Fruit fly (Drosophila melanogaster) whole organism, larva: ENCODE data around the gene CG7912.

Experiments used
- noc ChIP-seq: fragments of 200-800 bp; sonication (Bioruptor generic); optimal IDR thresholded peaks from 3 replicates; lab custom pipeline; 2019; ENCODE audit warnings: missing biosample characterization, mild to moderate bottlenecking, missing genetic modification characterization, moderate library complexity

The CG7912 gene

dm6 chr3R:30036609-30037008 is 27.6 kb upstream of the CG7912 start, which contains the start of gene ZIPIC:
ZIPIC (minus strand) TSS chr3R:30036870.
- TF ChIP-seq noc = no peak

dm6 chr3R:30032281-30032680 is 23.3 kb upstream of the CG7912 start:
- no peak for TF ChIP-seq noc

dm6 chr3R:30030061-30030460 is 21.1 kb upstream of the CG7912 start:
- TF ChIP-seq noc = no peak

dm6 chr3R:30023445-30023844 is 14.5 kb upstream of the CG7912 start:
- TF ChIP-seq noc = no peak

dm6 chr3R:30022452-30023028 is 13.6 kb upstream of the CG7912 start, which contains the start of the genes RpS28a and Axn:
RpS28a (minus strand) TSS chr3R:30022648.
Axn (plus strand) TSS chr3R:30022842.
- TF ChIP-seq noc = no peak

- no peak for TF ChIP-seq noc
Observed at dm6 chr3R:30021559-30022451, 12.8 kb upstream of the CG7912 start, which contains the start of gene Mgat2. Mgat2 (minus strand) TSS chr3R:30022221.

- no peak for TF ChIP-seq noc
Observed at dm6 chr3R:30021009-30021408, 12.0 kb upstream of the CG7912 start.

dm6 chr3R:30014977-30015514 is 6.1 kb upstream of the CG7912 start, which contains the start of gene CG7920:
CG7920 (minus strand) TSS chr3R:30015284.
- peak; percentile 42 for TF ChIP-seq noc

- no peak for TF ChIP-seq noc
Observed at dm6 chr3R:30014480-30014879, 5.5 kb upstream of the CG7912 start.

dm6 chr3R:30013909-30014308 is 4.9 kb upstream of the CG7912 start:
- TF ChIP-seq noc = no peak

dm6 chr3R:30012602-30013489 is 3.9 kb upstream of the CG7912 start:
- TF ChIP-seq noc = peak; percentile 71

- no peak for TF ChIP-seq noc
Observed at dm6 chr3R:30005332-30005979, 3.5 kb downstream of the CG7912 start.

dm6 chr3R:30004648-30005047 is 4.3 kb downstream of the CG7912 start, which contains the start of the genes Nlp and Nph:
Nlp (plus strand) TSS chr3R:30004785.
Nph (minus strand) TSS chr3R:30004861.
- peak; percentile 34 for TF ChIP-seq noc

dm6 chr3R:30000286-30000685 is 8.7 kb downstream of the CG7912 start, which contains the start of gene Tace:
Tace (plus strand) TSS chr3R:30000530.
- TF ChIP-seq noc = no peak

- no peak for TF ChIP-seq noc
Observed at dm6 chr3R:29999495-29999894, 9.5 kb downstream of the CG7912 start, which contains the start of gene CG34298. CG34298 (plus strand) TSS chr3R:29999795.
